Worm (Caenorhabditis elegans): ENCODE measurements around the gene ttbk-6.

ttbk-6 gene

DNA sequence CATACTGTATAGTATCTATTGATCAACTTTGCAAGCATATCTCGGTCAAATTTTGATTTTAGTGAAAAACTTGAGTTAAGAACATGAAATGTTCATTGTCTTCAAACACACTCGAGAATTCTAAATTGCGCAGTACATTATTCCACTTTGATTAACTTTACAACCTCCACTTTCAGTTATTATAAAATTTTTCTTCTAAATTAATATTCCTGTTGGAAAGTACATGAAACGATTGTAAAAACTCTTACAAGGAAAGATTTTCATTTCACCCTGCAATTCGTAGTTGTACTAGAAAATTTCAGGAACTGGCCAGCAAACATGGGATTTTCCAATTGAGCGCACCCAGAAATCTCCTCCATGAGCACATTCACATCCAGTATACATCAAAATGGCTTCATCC is 29.8 kb upstream of the ttbk-6 start, which contains the start of gene C45G9.14:
TSS of gene C45G9.14 (plus strand) at position 301 of the 400 bp plus-strand sequence.
- TF ChIP-seq ceh-28 (tag; optimal IDR thresholded peaks at IDR 0.05) (no peak), hlh-11 (tag; optimal IDR thresholded peaks at IDR 0.05) (no peak), F26F4.8 (GFP tag; conservative IDR thresholded peaks at IDR 0.05) (no peak), F10B5.3 (tag; optimal IDR thresholded peaks at IDR 0.05) (no peak), dmd-6 (GFP tag; IDR thresholded peaks at IDR 0.05) (no peak), arid-1 (GFP tag; conservative IDR thresholded peaks at IDR 0.05) (no peak), spr-1 (tag; optimal IDR thresholded peaks at IDR 0.05) (no peak), sdz-12 (GFP tag; optimal IDR thresholded peaks at IDR 0.05) (no peak), daf-12 (tag; optimal IDR thresholded peaks at IDR 0.05) (no peak), skn-1 (tag; optimal IDR thresholded peaks at IDR 0.05) (no peak), hif-1 (tag; optimal IDR thresholded peaks at IDR 0.05) (no peak), lin-13 (GFP tag; optimal IDR thresholded peaks at IDR 0.05) (no peak), egl-27 (tag; optimal IDR thresholded peaks at IDR 0.05) (no peak), lsy-2 (tag; optimal IDR thresholded peaks at IDR 0.05) (no peak)

DNA sequence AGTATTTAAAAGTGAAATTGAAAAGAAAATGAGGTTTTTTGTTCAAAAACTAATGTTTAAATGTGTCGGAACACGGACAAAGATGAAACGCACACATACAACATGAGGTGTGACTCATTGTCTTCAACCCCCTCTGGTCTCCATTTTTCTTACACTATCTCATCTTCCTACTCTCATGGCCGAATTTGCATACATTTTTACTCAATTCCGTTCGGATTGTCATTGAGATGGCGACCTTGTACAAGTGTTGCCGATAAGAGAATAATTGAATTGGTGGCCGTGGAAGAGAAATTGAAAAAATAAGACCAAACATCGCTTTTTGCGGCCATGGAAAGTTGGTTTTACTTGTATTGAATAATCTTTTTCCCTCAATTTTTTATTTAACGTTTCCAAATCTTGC is 27.3 kb upstream of the ttbk-6 start, which contains the start of gene txbp-3:
TSS of gene txbp-3 (minus strand) at position 285 of the 400 bp plus-strand sequence.
- TF ChIP-seq mes-2 (tag; optimal IDR thresholded peaks at IDR 0.05; ENCODE audit: poor library complexity, severe bottlenecking): peak; percentile 83
- TF ChIP-seq daf-16 (GFP tag; optimal IDR thresholded peaks at IDR 0.05): no peak
- peak; percentile 24 for TF ChIP-seq daf-16 (tag; optimal IDR thresholded peaks at IDR 0.05)
- no peak for TF ChIP-seq nhr-76 (tag; optimal IDR thresholded peaks at IDR 0.05)
- TF ChIP-seq snpc-1.2 (GFP tag; IDR thresholded peaks at IDR 0.05): no peak
- TF ChIP-seq skn-1 (tag; optimal IDR thresholded peaks at IDR 0.05): no peak
- TF ChIP-seq pha-4 (GFP tag; IDR thresholded peaks at IDR 0.05): no peak
- TF ChIP-seq pha-4 (tag; optimal IDR thresholded peaks at IDR 0.05): peak; percentile 76
- peak; percentile 1 for TF ChIP-seq rbr-2 (tag; optimal IDR thresholded peaks at IDR 0.05)
- no peak for TF ChIP-seq nhr-237 (tag; optimal IDR thresholded peaks at IDR 0.05)
- peak; percentile 57; the same call in 1 of the 2 replicates for TF ChIP-seq dmd-6 (GFP tag; IDR thresholded peaks at IDR 0.05)
- TF ChIP-seq mdl-1 (tag; optimal IDR thresholded peaks at IDR 0.05): peak in 1 of 2 experiments; percentile 5
- TF ChIP-seq F49E8.2 (tag; optimal IDR thresholded peaks at IDR 0.05; ENCODE audit: borderline replicate concordance): no peak
- no peak for TF ChIP-seq ZK337.2 (GFP tag; IDR thresholded peaks at IDR 0.05)
- no peak for TF ChIP-seq lin-15B (tag; optimal IDR thresholded peaks at IDR 0.05)
- peak; percentile 12 for TF ChIP-seq ces-1 (GFP tag; optimal IDR thresholded peaks at IDR 0.05)
- TF ChIP-seq ceh-20 (GFP tag; IDR thresholded peaks at IDR 0.05): no peak
- no peak for TF ChIP-seq Y105C5A.15 (GFP tag; IDR thresholded peaks at IDR 0.05)
- no peak for TF ChIP-seq spr-3 (GFP tag; optimal IDR thresholded peaks at IDR 0.05)
- TF ChIP-seq lsy-2 (tag; optimal IDR thresholded peaks at IDR 0.05): peak in 1 of 2 experiments; percentile 59
- TF ChIP-seq jun-1 (tag; optimal IDR thresholded peaks at IDR 0.05): no peak
- TF ChIP-seq fos-1 (tag; optimal IDR thresholded peaks at IDR 0.05): no peak
- TF ChIP-seq hif-1 (tag; optimal IDR thresholded peaks at IDR 0.05): peak in 1 of 2 experiments; percentile 33
- TF ChIP-seq dve-1 (tag; optimal IDR thresholded peaks at IDR 0.05; ENCODE audit: insufficient read depth): peak; percentile 79
- TF ChIP-seq tag-97 (GFP tag; IDR thresholded peaks at IDR 0.05): no peak
- peak; percentile 80 for TF ChIP-seq mxl-3 (GFP tag; optimal IDR thresholded peaks at IDR 0.05)
- TF ChIP-seq daf-8 (GFP tag; IDR thresholded peaks at IDR 0.05): no peak
- no peak for TF ChIP-seq madf-5 (GFP tag; IDR thresholded peaks at IDR 0.05)
- TF ChIP-seq pqm-1 (tag; optimal IDR thresholded peaks at IDR 0.05): peak; percentile 85
- peak; percentile 58 for TF ChIP-seq hlh-30 (tag; optimal IDR thresholded peaks at IDR 0.05; ENCODE audit: insufficient read depth)
- TF ChIP-seq cey-2 (tag; optimal IDR thresholded peaks at IDR 0.05; ENCODE audit: borderline replicate concordance, insufficient read depth): no peak
- no peak for TF ChIP-seq zfp-2 (tag; optimal IDR thresholded peaks at IDR 0.05)
- TF ChIP-seq mdt-29 (GFP tag; IDR thresholded peaks at IDR 0.05): no peak
- TF ChIP-seq nhr-77 (tag; optimal IDR thresholded peaks at IDR 0.05): peak; percentile 42
- no peak for TF ChIP-seq Y5F2A.4 (GFP tag; optimal IDR thresholded peaks at IDR 0.05)
- no peak for TF ChIP-seq ceh-32 (tag; optimal IDR thresholded peaks at IDR 0.05; ENCODE audit: poor library complexity)
- no peak for TF ChIP-seq daf-12 (tag; optimal IDR thresholded peaks at IDR 0.05)
- TF ChIP-seq tra-1 (GFP tag; IDR thresholded peaks at IDR 0.05): no peak
- no peak for TF ChIP-seq sdz-12 (GFP tag; optimal IDR thresholded peaks at IDR 0.05)
- TF ChIP-seq nhr-28 (tag; optimal IDR thresholded peaks at IDR 0.05): peak; percentile 77
- TF ChIP-seq T20F7.1 (GFP tag; optimal IDR thresholded peaks at IDR 0.05): peak; percentile 25
- TF ChIP-seq egl-27 (tag; optimal IDR thresholded peaks at IDR 0.05): no peak
